Worm (Caenorhabditis elegans): Measurements from ENCODE around the gene mfsd-11.

mfsd-11 gene

ce11 chrX:12179817-12180384 is 26.0 kb upstream of the mfsd-11 start:
- no peak for TF ChIP-seq dao-5 (tag; optimal IDR thresholded peaks at IDR 0.05)
- no peak for TF ChIP-seq W03F9.2 (tag; optimal IDR thresholded peaks at IDR 0.05)
- no peak for TF ChIP-seq him-1 (tag; optimal IDR thresholded peaks at IDR 0.05)

ce11 chrX:12179090-12179488 is 25.2 kb upstream of the mfsd-11 start:
- no peak for TF ChIP-seq W03F9.2 (tag; optimal IDR thresholded peaks at IDR 0.05)
- TF ChIP-seq him-1 (tag; optimal IDR thresholded peaks at IDR 0.05) = no peak
- TF ChIP-seq dao-5 (tag; optimal IDR thresholded peaks at IDR 0.05) = no peak

- TF ChIP-seq him-1 (tag; optimal IDR thresholded peaks at IDR 0.05) (no peak), dao-5 (tag; optimal IDR thresholded peaks at IDR 0.05) (no peak), W03F9.2 (tag; optimal IDR thresholded peaks at IDR 0.05) (no peak)
Observed at ce11 chrX:12178351-12179089, 24.6 kb upstream of the mfsd-11 start.

- TF ChIP-seq dao-5 (tag; optimal IDR thresholded peaks at IDR 0.05) (no peak), W03F9.2 (tag; optimal IDR thresholded peaks at IDR 0.05) (no peak), him-1 (tag; optimal IDR thresholded peaks at IDR 0.05) (no peak)
Observed at ce11 chrX:12177521-12177920, 23.6 kb upstream of the mfsd-11 start.

- TF ChIP-seq dao-5 (tag; optimal IDR thresholded peaks at IDR 0.05) (no peak), W03F9.2 (tag; optimal IDR thresholded peaks at IDR 0.05) (no peak), him-1 (tag; optimal IDR thresholded peaks at IDR 0.05) (no peak)
Observed at ce11 chrX:12176873-12177293, 23.0 kb upstream of the mfsd-11 start.

ce11 chrX:12176394-12176793 is 22.5 kb upstream of the mfsd-11 start:
- TF ChIP-seq dao-5 (tag; optimal IDR thresholded peaks at IDR 0.05) = no peak
- TF ChIP-seq W03F9.2 (tag; optimal IDR thresholded peaks at IDR 0.05) = no peak
- TF ChIP-seq him-1 (tag; optimal IDR thresholded peaks at IDR 0.05) = no peak

- TF ChIP-seq W03F9.2 (tag; optimal IDR thresholded peaks at IDR 0.05) (no peak), dao-5 (tag; optimal IDR thresholded peaks at IDR 0.05) (no peak), him-1 (tag; optimal IDR thresholded peaks at IDR 0.05) (no peak)
Observed at ce11 chrX:12175667-12176278, 21.9 kb upstream of the mfsd-11 start.

- no peak for TF ChIP-seq dao-5 (tag; optimal IDR thresholded peaks at IDR 0.05)
- no peak for TF ChIP-seq him-1 (tag; optimal IDR thresholded peaks at IDR 0.05)
- no peak for TF ChIP-seq W03F9.2 (tag; optimal IDR thresholded peaks at IDR 0.05)
Observed at ce11 chrX:12174686-12175404, 20.9 kb upstream of the mfsd-11 start.

- TF ChIP-seq him-1 (tag; optimal IDR thresholded peaks at IDR 0.05) (no peak), W03F9.2 (tag; optimal IDR thresholded peaks at IDR 0.05) (no peak), dao-5 (tag; optimal IDR thresholded peaks at IDR 0.05) (no peak)
Observed at ce11 chrX:12173989-12174388, 20.1 kb upstream of the mfsd-11 start.

- TF ChIP-seq dao-5 (tag; optimal IDR thresholded peaks at IDR 0.05) (no peak), him-1 (tag; optimal IDR thresholded peaks at IDR 0.05) (no peak), W03F9.2 (tag; optimal IDR thresholded peaks at IDR 0.05) (no peak)
Observed at ce11 chrX:12172482-12173134, 18.7 kb upstream of the mfsd-11 start.

- TF ChIP-seq him-1 (tag; optimal IDR thresholded peaks at IDR 0.05) = peak; percentile 75
- no peak for TF ChIP-seq W03F9.2 (tag; optimal IDR thresholded peaks at IDR 0.05)
Observed at ce11 chrX:12171631-12172348, 17.9 kb upstream of the mfsd-11 start, which contains the start of gene F57G12.1. TSS of gene F57G12.1 (minus strand) at chrX:12171681.

- TF ChIP-seq dao-5 (tag; optimal IDR thresholded peaks at IDR 0.05) (no peak), W03F9.2 (tag; optimal IDR thresholded peaks at IDR 0.05) (no peak), him-1 (tag; optimal IDR thresholded peaks at IDR 0.05) (no peak)
Observed at ce11 chrX:12169390-12169789, 15.5 kb upstream of the mfsd-11 start.

ce11 chrX:12168765-12169164 is 14.9 kb upstream of the mfsd-11 start:
- TF ChIP-seq W03F9.2 (tag; optimal IDR thresholded peaks at IDR 0.05) (no peak), dao-5 (tag; optimal IDR thresholded peaks at IDR 0.05) (no peak), him-1 (tag; optimal IDR thresholded peaks at IDR 0.05) (no peak)

Measured in whole organism, L4/young adult.